Fruit fly (Drosophila melanogaster): ENCODE measurements around the gene CG7214.

CG7214 gene

dm6 chr2L:7790448-7791355 is 46.1 kb upstream of the CG7214 start, which contains the start of gene CG7149 (continued):
- TF ChIP-seq CG6854 (GFP tag; optimal IDR thresholded peaks at IDR 0.05) (peak; percentile 28), achi (GFP tag; optimal IDR thresholded peaks at IDR 0.05) (no peak), Sox15 (GFP tag; optimal IDR thresholded peaks at IDR 0.05) (no peak), topi (GFP tag; optimal IDR thresholded peaks at IDR 0.05) (peak; percentile 22), vri (GFP tag; optimal IDR thresholded peaks at IDR 0.05) (peak; percentile 94), CG6808 (GFP tag; optimal IDR thresholded peaks at IDR 0.05) (peak; percentile 33), Sox102F (GFP tag; optimal IDR thresholded peaks at IDR 0.05) (peak; percentile 14), salr (GFP tag; optimal IDR thresholded peaks at IDR 0.05) (no peak), Hr38 (GFP tag; optimal IDR thresholded peaks at IDR 0.05) (no peak), Eip75B (GFP tag; optimal IDR thresholded peaks at IDR 0.05) (peak; percentile 23), Sox14 (GFP tag; optimal IDR thresholded peaks at IDR 0.05) (no peak), CG6276 (GFP tag; optimal IDR thresholded peaks at IDR 0.05) (no peak), Gug (GFP tag; IDR thresholded peaks at IDR 0.05) (no peak), CG11294 (GFP tag; IDR thresholded peaks at IDR 0.05) (no peak), CG8632 (GFP tag; optimal IDR thresholded peaks at IDR 0.05) (no peak), fd85E (GFP tag; optimal IDR thresholded peaks at IDR 0.05) (no peak), dsx (GFP tag; optimal IDR thresholded peaks at IDR 0.05; ENCODE audit: poor library complexity, severe bottlenecking) (no peak), CG8119 (GFP tag; IDR thresholded peaks at IDR 0.05) (no peak), CG11902 (GFP tag; optimal IDR thresholded peaks at IDR 0.05) (no peak)

- no peak for TF ChIP-seq CG8632 (GFP tag; optimal IDR thresholded peaks at IDR 0.05)
- TF ChIP-seq CG11762 (GFP tag; optimal IDR thresholded peaks at IDR 0.05; ENCODE audit: insufficient read depth), result no peak
- TF ChIP-seq CG8119 (GFP tag; IDR thresholded peaks at IDR 0.05), result no peak
- no peak for TF ChIP-seq CG10631 (GFP tag; optimal IDR thresholded peaks at IDR 0.05)
- no peak for TF ChIP-seq eg (GFP tag; IDR thresholded peaks at IDR 0.05)
- no peak for TF ChIP-seq CG4318 (GFP tag; optimal IDR thresholded peaks at IDR 0.05)
- TF ChIP-seq salr (GFP tag; optimal IDR thresholded peaks at IDR 0.05), result no peak
These were observed 45.4 kb upstream of the CG7214 start for dm6 chr2L:7790081-7790447.

dm6 chr2L:7788952-7789466 is 44.4 kb upstream of the CG7214 start:
- TF ChIP-seq CG6808 (GFP tag; optimal IDR thresholded peaks at IDR 0.05) (peak; percentile 18), fkh (GFP tag; optimal IDR thresholded peaks at IDR 0.05) (peak; percentile 5), OdsH (GFP tag; optimal IDR thresholded peaks at IDR 0.05) (no peak), svp (GFP tag) (peak; percentile 19), CG6276 (GFP tag; optimal IDR thresholded peaks at IDR 0.05) (peak; percentile 57), CG8119 (GFP tag; IDR thresholded peaks at IDR 0.05) (no peak), CG15336 (GFP tag; IDR thresholded peaks at IDR 0.05) (no peak), Sox15 (GFP tag; optimal IDR thresholded peaks at IDR 0.05) (no peak), fd85E (GFP tag; optimal IDR thresholded peaks at IDR 0.05) (no peak), Eip78C (GFP tag) (no peak)

- no peak for TF ChIP-seq CG6854 (GFP tag; optimal IDR thresholded peaks at IDR 0.05)
- TF ChIP-seq CG7368 (GFP tag; optimal IDR thresholded peaks at IDR 0.05), result peak; percentile 73
- peak; percentile 50 for TF ChIP-seq Lpt (GFP tag; optimal IDR thresholded peaks at IDR 0.05)
- no peak for TF ChIP-seq dsx (GFP tag; optimal IDR thresholded peaks at IDR 0.05; ENCODE audit: poor library complexity, severe bottlenecking)
- no peak for TF ChIP-seq dac (GFP tag; optimal IDR thresholded peaks at IDR 0.05)
- TF ChIP-seq CG11762 (GFP tag; optimal IDR thresholded peaks at IDR 0.05; ENCODE audit: insufficient read depth), result peak; percentile 66
- TF ChIP-seq CG8632 (GFP tag; optimal IDR thresholded peaks at IDR 0.05), result peak; percentile 66
- TF ChIP-seq salr (GFP tag; optimal IDR thresholded peaks at IDR 0.05), result peak in 1 of 2 experiments; percentile 28
- TF ChIP-seq Ets21C (GFP tag; optimal IDR thresholded peaks at IDR 0.05), result peak; percentile 31
- TF ChIP-seq CG31627 (GFP tag; optimal IDR thresholded peaks at IDR 0.05), result peak; percentile 70
- TF ChIP-seq spab (GFP tag; optimal IDR thresholded peaks at IDR 0.05), result peak; percentile 50
- TF ChIP-seq esn (GFP tag; optimal IDR thresholded peaks at IDR 0.05), result peak; percentile 80
- TF ChIP-seq net (GFP tag; optimal IDR thresholded peaks at IDR 0.05), result peak; percentile 87
- no peak for TF ChIP-seq ss (GFP tag; optimal IDR thresholded peaks at IDR 0.05)
- peak; percentile 77 for TF ChIP-seq CG32006 (GFP tag; optimal IDR thresholded peaks at IDR 0.05)
- peak; percentile 75 for TF ChIP-seq Hr4 (GFP tag; optimal IDR thresholded peaks at IDR 0.05)
- peak; percentile 70 for TF ChIP-seq cyc (GFP tag; optimal IDR thresholded peaks at IDR 0.05)
- peak; percentile 72 for TF ChIP-seq Ets96B (tag; optimal IDR thresholded peaks at IDR 0.05)
- TF ChIP-seq Gug (GFP tag; IDR thresholded peaks at IDR 0.05), result peak; percentile 67
- TF ChIP-seq eg (GFP tag; IDR thresholded peaks at IDR 0.05), result peak; percentile 92
- peak; percentile 91 for TF ChIP-seq CG8119 (GFP tag; IDR thresholded peaks at IDR 0.05)
- peak; percentile 43 for TF ChIP-seq fd59A (GFP tag; optimal IDR thresholded peaks at IDR 0.05)
These were observed 38.3 kb upstream of the CG7214 start, which contains the start of gene Brd7-9 for dm6 chr2L:7782788-7783401. Gene Brd7-9, plus strand, starts transcription at chr2L:7782865.
